Worm (Caenorhabditis elegans): ENCODE data around the gene tag-322.

- TF ChIP-seq unc-62 (GFP tag; optimal IDR thresholded peaks at IDR 0.05) (no peak), nhr-11 (tag; optimal IDR thresholded peaks at IDR 0.05) (no peak), dpl-1 (GFP tag; optimal IDR thresholded peaks at IDR 0.05) (no peak), sup-37 (GFP tag; optimal IDR thresholded peaks at IDR 0.05) (no peak)
These were observed 25.2 kb downstream of the tag-322 start, which contains the start of gene del-7 for ce11 chrIV:7760117-7760516.
